Fruit fly (Drosophila melanogaster): Measurements from ENCODE around the gene CG3699.

CG3699 gene

DNA sequence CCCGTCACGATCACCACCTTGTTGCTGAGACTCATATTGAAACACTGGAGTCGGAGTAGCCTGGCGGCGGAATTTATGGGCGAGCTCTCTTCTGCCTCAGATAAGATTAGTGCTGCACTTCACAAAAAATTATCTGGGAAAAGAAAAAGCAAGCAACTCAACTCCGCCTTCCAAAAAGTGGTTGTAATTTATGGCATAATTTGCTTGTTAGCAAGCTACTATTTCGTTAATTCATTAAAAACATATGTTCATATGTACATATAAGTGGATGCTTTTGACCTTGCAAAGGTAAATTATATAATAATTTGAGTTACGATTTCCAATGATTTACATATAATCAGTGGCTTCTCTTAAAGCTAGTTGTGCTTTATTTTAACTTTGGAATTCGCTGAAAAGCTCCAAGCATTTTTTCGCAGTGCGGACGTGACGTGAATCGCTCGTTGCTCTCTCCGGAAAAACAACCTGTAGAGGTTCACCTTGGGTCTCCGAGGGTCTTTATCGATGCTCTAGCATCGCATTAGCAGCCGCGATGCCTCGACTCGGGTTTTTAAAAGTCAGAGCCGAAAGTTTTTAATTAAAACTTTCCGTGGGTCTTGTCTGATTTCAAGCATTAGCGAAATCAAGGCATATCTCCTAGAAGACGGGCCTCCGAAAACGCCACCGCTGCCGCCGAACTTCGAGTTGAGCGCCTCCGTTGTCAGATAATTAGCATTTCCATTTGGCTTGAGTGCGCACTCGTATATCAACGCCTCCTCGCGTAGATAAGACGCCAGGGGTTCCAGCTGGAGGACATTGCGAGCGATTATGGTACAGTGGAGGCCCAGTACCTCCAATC lies at the start of gene CG3699:
CG3699 (minus strand) TSS at position 51 of the 835 bp plus-strand sequence.
- TF ChIP-seq CG10348 (GFP tag; IDR thresholded peaks at IDR 0.05) = no peak
- TF ChIP-seq Pif1B (GFP tag; optimal IDR thresholded peaks at IDR 0.05) = no peak
- no peak for TF ChIP-seq CG4496 (GFP tag; IDR thresholded peaks at IDR 0.05)
- no peak for TF ChIP-seq Ets98B (GFP tag; IDR thresholded peaks at IDR 0.05)
- no peak for TF ChIP-seq CG34367 (tag; optimal IDR thresholded peaks at IDR 0.05)
- peak; percentile 7 for TF ChIP-seq CG17806 (tag; optimal IDR thresholded peaks at IDR 0.05)
- no peak for TF ChIP-seq CG12605 (GFP tag; IDR thresholded peaks at IDR 0.05)
- no peak for TF ChIP-seq rn (GFP tag; IDR thresholded peaks at IDR 0.05)
- TF ChIP-seq Pif1A (GFP tag; optimal IDR thresholded peaks at IDR 0.05) = peak; percentile 38
- TF ChIP-seq CG15710 (tag; optimal IDR thresholded peaks at IDR 0.05) = peak; percentile 60
- TF ChIP-seq CG9948 (tag; optimal IDR thresholded peaks at IDR 0.05) = peak; percentile 25
- no peak for TF ChIP-seq gl (tag; optimal IDR thresholded peaks at IDR 0.05)
- peak; percentile 64 for TF ChIP-seq CG8159 (tag; optimal IDR thresholded peaks at IDR 0.05)
- no peak for TF ChIP-seq CG32121 (GFP tag; IDR thresholded peaks at IDR 0.05)
- peak; percentile 42 for TF ChIP-seq Snoo (tag; optimal IDR thresholded peaks at IDR 0.05)
- no peak for TF ChIP-seq CG14655 (GFP tag; optimal IDR thresholded peaks at IDR 0.05)
- peak; percentile 42 for TF ChIP-seq CG8301 (tag; optimal IDR thresholded peaks at IDR 0.05)

DNA sequence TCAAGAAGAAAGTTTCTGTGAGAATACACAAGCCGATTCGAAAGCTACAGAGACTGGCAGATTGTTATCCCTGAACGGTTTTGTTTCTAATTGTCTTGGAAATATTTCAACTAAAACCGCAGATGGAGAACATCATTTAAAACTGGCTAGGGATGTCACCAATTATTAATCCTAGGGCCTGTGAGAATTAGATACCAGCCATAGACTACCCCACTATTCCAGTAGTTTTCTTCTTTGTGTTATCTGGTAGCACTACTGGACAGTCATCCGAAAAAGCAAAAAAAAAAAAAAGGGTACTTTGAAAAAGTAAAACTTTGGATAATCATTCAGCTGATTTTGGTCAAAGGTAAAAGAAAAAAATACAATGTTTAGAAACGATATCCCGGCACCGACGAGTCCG lies 42.9 kb upstream of the CG3699 start, which contains the start of gene CG18823:
CG18823 (plus strand) TSS at position 301 of the 400 bp plus-strand sequence.
- TF ChIP-seq CG9948 (tag; optimal IDR thresholded peaks at IDR 0.05) (no peak), CG15710 (tag; optimal IDR thresholded peaks at IDR 0.05) (no peak), D1 (tag; optimal IDR thresholded peaks at IDR 0.05) (no peak), CG14655 (GFP tag; optimal IDR thresholded peaks at IDR 0.05) (no peak), CG34367 (tag; optimal IDR thresholded peaks at IDR 0.05) (no peak), gl (tag; optimal IDR thresholded peaks at IDR 0.05) (no peak), CG13204 (GFP tag; optimal IDR thresholded peaks at IDR 0.05) (no peak), Pif1A (GFP tag; optimal IDR thresholded peaks at IDR 0.05) (no peak), CG8301 (tag; optimal IDR thresholded peaks at IDR 0.05) (no peak), CG10348 (GFP tag; IDR thresholded peaks at IDR 0.05) (no peak), CG4496 (GFP tag; IDR thresholded peaks at IDR 0.05) (no peak), CG32121 (GFP tag; IDR thresholded peaks at IDR 0.05) (no peak), CG8159 (tag; optimal IDR thresholded peaks at IDR 0.05) (no peak)

DNA sequence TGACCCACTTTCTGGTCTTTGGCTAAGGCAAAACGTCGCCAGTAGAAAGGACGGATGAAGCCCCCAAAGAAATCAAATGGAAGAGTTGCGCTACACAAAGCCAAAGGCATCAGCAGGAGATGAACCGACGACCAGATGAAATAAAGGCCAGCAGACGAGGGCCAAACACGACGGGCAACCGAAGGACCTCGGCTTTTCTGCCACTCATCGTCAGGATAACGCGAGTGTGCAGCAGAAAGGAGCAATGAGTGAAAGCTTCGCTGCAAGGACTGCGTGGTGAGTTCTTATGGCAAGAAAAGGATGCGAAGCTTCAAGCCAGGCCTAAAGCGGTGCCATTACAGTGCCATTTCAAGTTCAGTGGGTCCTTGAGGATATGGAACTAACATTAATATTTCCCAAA lies 38.6 kb upstream of the CG3699 start:
- TF ChIP-seq CG32121 (GFP tag; IDR thresholded peaks at IDR 0.05) (no peak), CG9948 (tag; optimal IDR thresholded peaks at IDR 0.05) (no peak), CG10348 (GFP tag; IDR thresholded peaks at IDR 0.05) (no peak), Snoo (tag; optimal IDR thresholded peaks at IDR 0.05) (no peak), Pif1B (GFP tag; optimal IDR thresholded peaks at IDR 0.05) (no peak), Ets98B (GFP tag; IDR thresholded peaks at IDR 0.05) (no peak)

DNA sequence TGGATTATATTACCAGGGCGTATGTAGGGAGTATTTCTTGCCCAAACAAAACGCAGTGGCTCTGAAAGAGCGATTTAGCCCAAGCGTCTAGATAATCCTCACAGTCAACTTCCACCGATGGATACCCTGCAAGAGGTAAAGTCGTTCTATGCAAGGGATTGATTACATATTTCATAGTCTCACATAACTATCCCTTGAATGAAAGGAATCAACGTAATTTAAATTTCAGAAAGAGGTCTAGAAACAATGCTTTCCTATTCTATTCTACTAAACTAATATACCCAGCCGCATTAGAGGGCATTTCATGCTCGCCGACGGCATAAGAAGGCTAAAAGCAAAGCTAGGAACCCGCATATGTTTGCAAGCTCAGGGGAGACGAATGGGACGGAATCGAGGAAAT lies 19.5 kb upstream of the CG3699 start:
- TF ChIP-seq CG14655 (GFP tag; optimal IDR thresholded peaks at IDR 0.05) (peak; percentile 7), CG8159 (tag; optimal IDR thresholded peaks at IDR 0.05) (peak; percentile 24), CG15710 (tag; optimal IDR thresholded peaks at IDR 0.05) (peak; percentile 19), CG9948 (tag; optimal IDR thresholded peaks at IDR 0.05) (no peak)

DNA sequence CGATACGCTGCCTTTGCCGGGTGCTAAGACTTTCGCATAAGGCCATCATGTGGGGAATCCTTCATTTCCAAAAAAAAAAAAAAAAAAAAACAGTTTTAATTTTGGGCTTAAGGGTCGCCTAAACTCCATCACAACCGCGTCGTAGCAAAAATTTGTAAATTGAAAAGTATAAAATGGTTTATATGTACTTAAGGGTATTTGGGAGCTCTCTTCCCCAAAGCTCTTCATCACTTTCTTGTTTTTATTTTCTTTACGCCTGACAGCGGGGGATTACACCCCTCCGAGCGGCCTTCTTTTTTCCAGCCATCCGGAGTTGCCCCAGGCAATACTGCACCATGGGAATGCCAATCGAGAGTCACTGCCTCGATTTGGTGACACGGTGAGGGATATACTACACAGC lies 16.7 kb upstream of the CG3699 start:
- no peak for TF ChIP-seq CG17806 (tag; optimal IDR thresholded peaks at IDR 0.05)
- TF ChIP-seq CG13204 (GFP tag; optimal IDR thresholded peaks at IDR 0.05) = no peak
- no peak for TF ChIP-seq CG34367 (tag; optimal IDR thresholded peaks at IDR 0.05)
- TF ChIP-seq D1 (tag; optimal IDR thresholded peaks at IDR 0.05) = no peak
- TF ChIP-seq gl (tag; optimal IDR thresholded peaks at IDR 0.05) = no peak
- no peak for TF ChIP-seq CG15710 (tag; optimal IDR thresholded peaks at IDR 0.05)
- no peak for TF ChIP-seq CG8159 (tag; optimal IDR thresholded peaks at IDR 0.05)
- no peak for TF ChIP-seq CG32121 (GFP tag; IDR thresholded peaks at IDR 0.05)
- TF ChIP-seq CG4496 (GFP tag; IDR thresholded peaks at IDR 0.05) = no peak
- TF ChIP-seq CG8301 (tag; optimal IDR thresholded peaks at IDR 0.05) = no peak
- TF ChIP-seq Pif1A (GFP tag; optimal IDR thresholded peaks at IDR 0.05) = no peak

DNA sequence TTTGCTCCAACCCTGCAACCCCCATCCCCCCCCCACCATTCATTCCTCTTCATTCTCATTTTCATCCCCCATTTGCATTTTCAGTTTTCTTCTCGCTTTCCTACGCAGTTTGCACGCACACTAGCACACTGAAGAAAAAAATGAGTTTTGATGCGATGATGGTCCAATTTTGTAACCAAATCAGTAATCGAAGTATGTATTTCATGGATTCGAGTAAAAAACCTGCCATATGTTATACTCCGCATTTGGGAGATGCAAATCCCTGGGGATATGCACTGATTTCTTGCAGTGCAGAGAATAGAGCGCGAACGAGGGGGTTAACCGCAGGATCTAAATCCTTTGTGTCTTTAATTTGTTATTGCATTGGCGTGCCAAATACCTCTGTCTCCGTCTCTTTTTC lies 8.6 kb upstream of the CG3699 start:
- TF ChIP-seq CG9948 (tag; optimal IDR thresholded peaks at IDR 0.05) = peak; percentile 1
- peak; percentile 15 for TF ChIP-seq CG17806 (tag; optimal IDR thresholded peaks at IDR 0.05)
- 0 out of 3 replicates have a peak, but pooled peaks have one; percentile 17 for TF ChIP-seq CG4496 (GFP tag; IDR thresholded peaks at IDR 0.05)
- peak; percentile 19 for TF ChIP-seq CG14655 (GFP tag; optimal IDR thresholded peaks at IDR 0.05)
- TF ChIP-seq gl (tag; optimal IDR thresholded peaks at IDR 0.05) = no peak
- TF ChIP-seq CG8159 (tag; optimal IDR thresholded peaks at IDR 0.05) = peak; percentile 27
- no peak for TF ChIP-seq CG32121 (GFP tag; IDR thresholded peaks at IDR 0.05)

DNA sequence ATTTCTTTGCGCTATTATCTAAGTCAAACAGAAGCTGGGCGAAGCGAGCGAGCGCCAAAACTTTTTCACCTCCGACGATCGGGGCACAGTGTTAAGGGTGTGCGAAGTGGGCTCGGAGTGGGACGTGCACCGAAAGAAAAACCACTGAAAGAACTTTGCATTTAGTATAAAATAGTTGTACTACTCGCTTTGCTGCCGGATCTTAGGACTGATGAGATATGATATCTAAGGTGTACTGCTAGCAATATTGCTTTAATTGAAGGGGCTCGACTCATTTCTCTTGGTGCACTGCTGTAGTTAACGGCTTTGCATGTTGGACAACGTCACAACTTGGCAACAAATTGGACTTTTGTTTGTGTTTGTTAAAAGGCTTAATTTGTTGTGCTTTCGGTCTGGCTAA lies 6.5 kb upstream of the CG3699 start:
- TF ChIP-seq CG17806 (tag; optimal IDR thresholded peaks at IDR 0.05) (no peak), gl (tag; optimal IDR thresholded peaks at IDR 0.05) (no peak), rn (GFP tag; IDR thresholded peaks at IDR 0.05) (no peak), CG14655 (GFP tag; optimal IDR thresholded peaks at IDR 0.05) (no peak), CG8159 (tag; optimal IDR thresholded peaks at IDR 0.05) (no peak), D1 (tag; optimal IDR thresholded peaks at IDR 0.05) (no peak), CG34367 (tag; optimal IDR thresholded peaks at IDR 0.05) (no peak), CG8301 (tag; optimal IDR thresholded peaks at IDR 0.05) (no peak), fd96Ca (GFP tag; IDR thresholded peaks at IDR 0.05) (no peak), CG12605 (GFP tag; IDR thresholded peaks at IDR 0.05) (no peak), CG10348 (GFP tag; IDR thresholded peaks at IDR 0.05) (no peak), Pif1A (GFP tag; optimal IDR thresholded peaks at IDR 0.05) (no peak), EcR (GFP tag; optimal IDR thresholded peaks at IDR 0.05) (no peak), CG4496 (GFP tag; IDR thresholded peaks at IDR 0.05) (no peak)

Data from whole organism, pupa.